Worm (Caenorhabditis elegans) whole organism, L4 larva: Measurements from ENCODE around the gene Y55F3BR.10.

ENCODE experiments used
- F44E2.7 ChIP-seq: fragments of 200-800 bp; sonication (Bioruptor generic); IDR thresholded peaks from 2 replicates; pipeline ENCODE4 v2.1.2; 2022; ENCODE audit warnings: missing genetic modification characterization, missing compliant biosample characterization
- F49E8.2 ChIP-seq: sonication (generic microtip); optimal IDR thresholded peaks from 2 replicates; lab custom pipeline; 2016; ENCODE audit warnings: missing compliant biosample characterization, mild to moderate bottlenecking, missing genetic modification characterization, borderline replicate concordance
- T20F7.1 ChIP-seq: fragments of 200-800 bp; sonication (Bioruptor generic); optimal IDR thresholded peaks from 2 replicates; lab custom pipeline; 2018; ENCODE audit warnings: mild to moderate bottlenecking, missing genetic modification characterization, missing compliant biosample characterization
- Y105C5A.15 ChIP-seq: fragments of 200-800 bp; sonication (Bioruptor generic); IDR thresholded peaks from 2 replicates; pipeline ENCODE4 v1.3.6; 2022; ENCODE audit warnings: missing genetic modification characterization, missing compliant biosample characterization
- Y48G9A.11 ChIP-seq: fragments of 200-800 bp; sonication (Bioruptor generic); IDR thresholded peaks from 2 replicates; pipeline ENCODE4 v1.3.6; 2022; ENCODE audit warnings: missing genetic modification reagents, missing genetic modification characterization, missing compliant biosample characterization
- Y5F2A.4 ChIP-seq: fragments of 200-800 bp; sonication (Bioruptor generic); optimal IDR thresholded peaks from 2 replicates; lab custom pipeline; 2018; ENCODE audit warnings: mild to moderate bottlenecking, missing genetic modification characterization, missing compliant biosample characterization
- Y75B8A.6 ChIP-seq: fragments of 200-800 bp; sonication (Bioruptor generic); IDR thresholded peaks from 2 replicates; pipeline ENCODE4 v1.3.6; 2022; ENCODE audit warnings: missing genetic modification reagents, missing genetic modification characterization, missing compliant biosample characterization
- ZK337.2 ChIP-seq: fragments of 200-800 bp; sonication (Bioruptor generic); IDR thresholded peaks from 2 replicates; pipeline ENCODE4 v1.3.6; 2022; ENCODE audit warnings: missing genetic modification reagents, missing genetic modification characterization, missing compliant biosample characterization
- aha-1 ChIP-seq: fragments of 150-350 bp; peaks from one replicate; lab custom pipeline; 2014; ENCODE audit warnings: missing biosample characterization, missing genetic modification characterization
- ama-1 ChIP-seq: fragments of 150-350 bp; optimal IDR thresholded peaks from 2 replicates; lab custom pipeline; 2014; ENCODE audit warnings: inconsistent platforms, mixed read lengths
- ceh-20 ChIP-seq: fragments of 200-800 bp; sonication (Bioruptor generic); IDR thresholded peaks from 2 replicates; pipeline ENCODE4 v1.3.6; 2022; ENCODE audit warnings: missing genetic modification reagents, missing genetic modification characterization, missing compliant biosample characterization
- ceh-28 ChIP-seq: fragments of 150-350 bp; optimal IDR thresholded peaks from 2 replicates; lab custom pipeline; 2014; ENCODE audit warnings: missing biosample characterization, missing genetic modification reagents, missing genetic modification characterization
- ceh-32 ChIP-seq: sonication (generic microtip); optimal IDR thresholded peaks from 2 replicates; lab custom pipeline; 2016; ENCODE audit warnings: mild to moderate bottlenecking, missing genetic modification characterization, missing compliant biosample characterization; ENCODE audit not compliant: poor library complexity
- ceh-44 ChIP-seq: fragments of 200-800 bp; sonication (Bioruptor generic); IDR thresholded peaks from 2 replicates; pipeline ENCODE4 v1.3.6; 2022; ENCODE audit warnings: missing genetic modification reagents, missing genetic modification characterization, missing compliant biosample characterization
- ceh-62 ChIP-seq: sonication (generic microtip); optimal IDR thresholded peaks from 2 replicates; lab custom pipeline; 2017; ENCODE audit warnings: missing biosample characterization, missing genetic modification characterization
- ceh-82 ChIP-seq: sonication (generic microtip); optimal IDR thresholded peaks from 2 replicates; lab custom pipeline; 2017; ENCODE audit warnings: missing biosample characterization, missing genetic modification characterization
- cey-2 ChIP-seq: sonication (generic microtip); optimal IDR thresholded peaks from 3 replicates; lab custom pipeline; 2017; ENCODE audit warnings: missing genetic modification characterization, mild to moderate bottlenecking, missing compliant biosample characterization, antibody characterized with exemption, borderline replicate concordance; ENCODE audit not compliant: insufficient read depth
- daf-12 ChIP-seq: fragments of 150-350 bp; optimal IDR thresholded peaks from 2 replicates; lab custom pipeline; 2014; ENCODE audit warnings: missing biosample characterization, missing genetic modification reagents, missing genetic modification characterization
- daf-16 ChIP-seq, 3 experiments: sonication (generic microtip); optimal IDR thresholded peaks; 2 replicates each; lab custom pipeline; 2016 to 2017; ENCODE audit warnings: missing genetic modification characterization in 3 of 3, missing genetic modification reagents in 3 of 3, mild to moderate bottlenecking in 2 of 3, missing compliant biosample characterization in 2 of 3, missing biosample characterization in 1 of 3, moderate library complexity in 1 of 3
- daf-19 ChIP-seq: fragments of 200-800 bp; sonication (Bioruptor generic); conservative IDR thresholded peaks from 2 replicates; pipeline ENCODE4 v1.3.6; 2022; ENCODE audit warnings: missing genetic modification characterization, missing compliant biosample characterization
- daf-8 ChIP-seq: fragments of 200-800 bp; sonication (Bioruptor generic); IDR thresholded peaks from 2 replicates; pipeline ENCODE4 v1.3.6; 2022; ENCODE audit warnings: missing genetic modification characterization, missing compliant biosample characterization
- dmd-6 ChIP-seq: fragments of 200-800 bp; sonication (Bioruptor generic); IDR thresholded peaks from 2 replicates; pipeline ENCODE4 v1.3.6; 2022; ENCODE audit warnings: missing genetic modification reagents, missing genetic modification characterization, missing compliant biosample characterization
- dmd-9 ChIP-seq: fragments of 200-800 bp; sonication (Bioruptor generic); IDR thresholded peaks from 2 replicates; pipeline ENCODE4 v1.3.6; 2022; ENCODE audit warnings: missing genetic modification reagents, missing genetic modification characterization, missing compliant biosample characterization
- duxl-1 ChIP-seq: sonication (generic microtip); optimal IDR thresholded peaks from 2 replicates; lab custom pipeline; 2016; ENCODE audit warnings: mild to moderate bottlenecking, missing genetic modification characterization, moderate library complexity, missing compliant biosample characterization; ENCODE audit not compliant: poor library complexity
- dve-1 ChIP-seq: sonication (generic microtip); optimal IDR thresholded peaks from 2 replicates; lab custom pipeline; 2017; ENCODE audit warnings: antibody characterized with exemption, mild to moderate bottlenecking, missing genetic modification characterization, missing compliant biosample characterization; ENCODE audit not compliant: insufficient read depth
- egl-43 ChIP-seq: fragments of 200-800 bp; sonication (Bioruptor generic); IDR thresholded peaks from 2 replicates; pipeline ENCODE4 v1.3.6; 2022; ENCODE audit warnings: missing genetic modification reagents, missing genetic modification characterization, missing compliant biosample characterization
- hif-1 ChIP-seq, 2 experiments: sonication (generic microtip); optimal IDR thresholded peaks; 2 replicates each; lab custom pipeline; 2016 to 2017; ENCODE audit warnings: missing compliant biosample characterization in 2 of 2, missing genetic modification characterization in 2 of 2, missing genetic modification reagents in 2 of 2, missing genotype in 2 of 2, mild to moderate bottlenecking in 1 of 2
- hlh-30 ChIP-seq: sonication (generic microtip); optimal IDR thresholded peaks from 2 replicates; lab custom pipeline; 2017; ENCODE audit warnings: antibody characterized with exemption, mild to moderate bottlenecking, missing genetic modification characterization, missing compliant biosample characterization; ENCODE audit not compliant: insufficient read depth
- hmg-1.1 ChIP-seq: fragments of 200-800 bp; sonication (Bioruptor generic); IDR thresholded peaks from 2 replicates; pipeline ENCODE4 v1.3.6; 2022; ENCODE audit warnings: missing genetic modification reagents, missing genetic modification characterization, missing compliant biosample characterization
- lim-7 ChIP-seq: fragments of 200-800 bp; sonication (Bioruptor generic); IDR thresholded peaks from 2 replicates; pipeline ENCODE4 v1.3.6; 2022; ENCODE audit warnings: missing genetic modification characterization, missing compliant biosample characterization
- lin-1 ChIP-seq: fragments of 200-800 bp; sonication (Bioruptor generic); IDR thresholded peaks from 2 replicates; pipeline ENCODE4 v1.3.6; 2022; ENCODE audit warnings: missing genetic modification reagents, missing genetic modification characterization, missing compliant biosample characterization
- lin-29 ChIP-seq: fragments of 200-800 bp; sonication (Bioruptor generic); IDR thresholded peaks from 2 replicates; pipeline ENCODE4 v1.3.6; 2022; ENCODE audit warnings: missing genetic modification reagents, missing genetic modification characterization, missing compliant biosample characterization
- mep-1 ChIP-seq: fragments of 150-350 bp; sonication (generic microtip); optimal IDR thresholded peaks from 3 replicates; lab custom pipeline; 2014; ENCODE audit warnings: missing biosample characterization, missing genetic modification characterization
- mxl-2 ChIP-seq: fragments of 200-800 bp; sonication (Bioruptor generic); conservative IDR thresholded peaks from 2 replicates; pipeline ENCODE4 v1.3.6; 2022; ENCODE audit warnings: missing genetic modification reagents, missing genetic modification characterization, missing compliant biosample characterization
- nhr-237 ChIP-seq: sonication (generic microtip); optimal IDR thresholded peaks from 2 replicates; lab custom pipeline; 2017; ENCODE audit warnings: missing biosample characterization, missing genetic modification characterization
- nhr-41 ChIP-seq: fragments of 200-800 bp; sonication (Bioruptor generic); IDR thresholded peaks from 2 replicates; pipeline ENCODE4 v1.3.6; 2022; ENCODE audit warnings: missing genetic modification reagents, missing genetic modification characterization, missing compliant biosample characterization
- nhr-77 ChIP-seq: fragments of 150-350 bp; optimal IDR thresholded peaks from 2 replicates; lab custom pipeline; 2014; ENCODE audit warnings: missing biosample characterization, missing genetic modification characterization
- pqm-1 ChIP-seq: sonication (generic microtip); optimal IDR thresholded peaks from 2 replicates; lab custom pipeline; 2017; ENCODE audit warnings: missing biosample characterization, missing genetic modification characterization
- rbr-2 ChIP-seq: sonication (generic microtip); optimal IDR thresholded peaks from 2 replicates; lab custom pipeline; 2016; ENCODE audit warnings: missing genotype, missing genetic modification characterization, missing compliant biosample characterization
- sdz-12 ChIP-seq: fragments of 200-800 bp; sonication (Bioruptor generic); optimal IDR thresholded peaks from 2 replicates; lab custom pipeline; 2018; ENCODE audit warnings: mild to moderate bottlenecking, missing genetic modification characterization, missing compliant biosample characterization
- skn-1 ChIP-seq: fragments of 150-350 bp; optimal IDR thresholded peaks from 2 replicates; lab custom pipeline; 2014; ENCODE audit warnings: missing biosample characterization, missing genetic modification characterization
- snpc-4 ChIP-seq: fragments of 150-350 bp; optimal IDR thresholded peaks from 2 replicates; lab custom pipeline; 2014; ENCODE audit warnings: missing biosample characterization, missing genetic modification characterization
- vab-7 ChIP-seq: fragments of 200-800 bp; sonication (Bioruptor generic); IDR thresholded peaks from 2 replicates; pipeline ENCODE4 v1.3.6; 2022; ENCODE audit warnings: missing genetic modification reagents, missing genetic modification characterization, missing compliant biosample characterization
- zag-1 ChIP-seq: fragments of 150-350 bp; optimal IDR thresholded peaks from 2 replicates; lab custom pipeline; 2014; ENCODE audit warnings: missing biosample characterization, missing genetic modification characterization
- zfp-2 ChIP-seq: sonication (generic microtip); optimal IDR thresholded peaks from 2 replicates; lab custom pipeline; 2016; ENCODE audit warnings: mild to moderate bottlenecking, missing genetic modification characterization, missing compliant biosample characterization
- zip-11 ChIP-seq: fragments of 200-800 bp; sonication (Bioruptor generic); IDR thresholded peaks from 2 replicates; pipeline ENCODE4 v1.3.6; 2022; ENCODE audit warnings: missing genetic modification characterization, missing compliant biosample characterization
- zip-2 ChIP-seq: fragments of 150-350 bp; optimal IDR thresholded peaks from 2 replicates; lab custom pipeline; 2014; ENCODE audit warnings: missing biosample characterization, missing genetic modification characterization

Y55F3BR.10 gene

DNA sequence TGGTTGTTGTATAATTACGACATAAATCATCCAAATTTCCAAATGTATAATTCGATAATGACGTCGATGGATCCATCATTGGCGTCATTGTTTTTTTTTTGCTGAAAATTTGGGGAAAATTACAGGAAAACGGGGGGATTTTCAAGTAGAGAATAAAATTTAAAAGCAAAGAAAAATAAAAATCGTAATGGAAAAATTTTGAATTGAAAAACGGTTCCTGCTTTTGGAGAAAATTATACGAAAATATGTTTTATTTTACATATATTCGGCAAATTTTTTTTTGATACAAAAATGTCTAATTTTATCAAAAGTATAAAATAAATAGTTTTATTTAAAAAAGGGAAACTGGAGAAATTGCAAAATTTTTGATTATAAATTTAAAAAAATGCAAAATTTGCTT lies 7.4 kb upstream of the Y55F3BR.10 start, which contains the start of gene zipt-15:
TSS of gene zipt-15 (minus strand) at position 101 of the 400 bp plus-strand sequence.
- TF ChIP-seq nhr-237 (tag; lab: Kevin White, UChicago): no peak
- TF ChIP-seq Y5F2A.4 (GFP tag; lab: Kevin White, UChicago): no peak
- no peak for TF ChIP-seq Y105C5A.15 (GFP tag; lab: Robert Waterston, UW)
- TF ChIP-seq hif-1 (tag; optimal IDR thresholded peaks at IDR 0.05; lab: Kevin White, UChicago): no peak
- no peak for TF ChIP-seq skn-1 (tag; lab: Kevin White, UChicago)
- no peak for TF ChIP-seq ceh-32 (tag; lab: Kevin White, UChicago)
- no peak for TF ChIP-seq nhr-77
- no peak for TF ChIP-seq ceh-20 (GFP tag; lab: Robert Waterston, UW)
- no peak for TF ChIP-seq Y75B8A.6 (GFP tag; lab: Robert Waterston, UW)
- no peak for TF ChIP-seq mep-1 (tag; lab: Kevin White, UChicago)
- TF ChIP-seq ceh-62: no peak
- TF ChIP-seq T20F7.1 (GFP tag; lab: Kevin White, UChicago): no peak
- TF ChIP-seq cey-2 (tag; lab: Kevin White, UChicago): no peak
- TF ChIP-seq, all 104 proteins: peak for 0

DNA sequence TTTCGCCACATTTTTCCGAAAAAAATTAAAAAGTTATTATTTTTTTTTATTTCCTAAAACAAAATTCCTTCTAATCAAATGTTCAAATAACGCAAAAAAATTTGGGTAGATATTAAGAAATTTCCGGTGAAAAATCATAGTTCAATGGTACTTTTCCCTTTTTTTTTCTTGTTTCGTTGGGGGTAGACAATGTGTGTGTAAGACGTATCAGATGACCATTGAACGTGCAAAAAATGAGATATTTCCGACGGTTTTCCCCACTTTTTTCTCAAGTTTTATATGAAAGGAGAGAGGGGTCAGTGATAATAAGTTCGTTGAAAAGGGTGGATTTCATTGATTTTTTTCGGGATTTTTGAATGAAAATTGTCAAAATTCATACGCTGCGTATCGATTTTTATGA lies 6.1 kb upstream of the Y55F3BR.10 start:
- TF ChIP-seq ZK337.2 (GFP tag; lab: Robert Waterston, UW) (no peak), ceh-28 (tag; lab: Kevin White, UChicago) (no peak), hif-1 (tag; optimal IDR thresholded peaks at IDR 0.05; lab: Kevin White, UChicago) (peak in 1 of 2 experiments; percentile 76), rbr-2 (no peak), cey-2 (tag; lab: Kevin White, UChicago) (no peak), nhr-41 (GFP tag; lab: Robert Waterston, UW) (no peak), zip-2 (no peak), aha-1 (tag; lab: Kevin White, UChicago) (peak; percentile 67), zag-1 (tag; lab: Kevin White, UChicago) (no peak), ama-1 (lab: Kevin White, UChicago) (no peak), daf-12 (no peak), mep-1 (tag; lab: Kevin White, UChicago) (no peak), lim-7 (GFP tag; lab: Robert Waterston, UW) (no peak), dmd-6 (GFP tag; lab: Robert Waterston, UW) (no peak), F49E8.2 (no peak), daf-19 (GFP tag; lab: Robert Waterston, UW) (no peak), lin-1 (GFP tag; lab: Robert Waterston, UW) (no peak), hlh-30 (peak; percentile 41), dmd-9 (no peak)

DNA sequence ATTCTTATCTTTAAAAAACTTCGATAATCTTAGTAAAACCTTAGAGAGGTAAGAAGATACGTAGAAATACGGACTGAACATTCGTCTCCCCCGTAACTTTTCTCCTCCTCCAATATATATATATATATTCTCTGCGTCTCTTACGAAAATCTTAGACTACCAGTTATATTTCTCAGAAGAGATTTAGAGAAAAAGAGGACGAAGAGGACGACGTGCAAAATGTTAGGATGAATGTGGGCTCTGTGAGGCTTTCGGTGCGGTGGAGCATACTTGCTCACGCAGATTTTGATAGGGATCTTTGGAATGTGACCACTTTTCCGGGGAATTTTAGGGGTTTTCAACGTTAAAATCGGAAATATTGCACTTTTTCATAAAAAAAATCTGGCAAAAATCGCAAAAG lies 3.8 kb upstream of the Y55F3BR.10 start:
- TF ChIP-seq Y75B8A.6 (GFP tag; lab: Robert Waterston, UW): no peak
- no peak for TF ChIP-seq snpc-4 (tag; lab: Kevin White, UChicago)
- peak; percentile 63 for TF ChIP-seq hmg-1.1
- TF ChIP-seq dmd-9: no peak
- no peak for TF ChIP-seq egl-43 (GFP tag; lab: Robert Waterston, UW)
- TF ChIP-seq ama-1 (lab: Kevin White, UChicago): peak; percentile 42
- TF ChIP-seq ceh-44: no peak
- TF ChIP-seq daf-19 (GFP tag; lab: Robert Waterston, UW): no peak
- no peak for TF ChIP-seq daf-8
- TF ChIP-seq ceh-28 (tag; lab: Kevin White, UChicago): no peak
- no peak for TF ChIP-seq F44E2.7 (GFP tag; lab: Robert Waterston, UW)
- TF ChIP-seq vab-7 (GFP tag; lab: Robert Waterston, UW): no peak
- no peak for TF ChIP-seq daf-16 (GFP tag; optimal IDR thresholded peaks at IDR 0.05; lab: Kevin White, UChicago)
- TF ChIP-seq daf-16 (tag; optimal IDR thresholded peaks at IDR 0.05; lab: Kevin White, UChicago): no peak
- TF ChIP-seq mep-1 (tag; lab: Kevin White, UChicago): peak; percentile 73
- TF ChIP-seq duxl-1 (tag; lab: Kevin White, UChicago): no peak
- TF ChIP-seq zip-11 (GFP tag; lab: Robert Waterston, UW): no peak
- TF ChIP-seq ceh-82 (tag; lab: Kevin White, UChicago): no peak
- TF ChIP-seq dve-1: peak; percentile 62
- no peak for TF ChIP-seq pqm-1 (tag; lab: Kevin White, UChicago)
- no peak for TF ChIP-seq lin-29 (GFP tag; lab: Robert Waterston, UW)
- peak; percentile 64 for TF ChIP-seq hlh-30
- TF ChIP-seq mxl-2: no peak
- TF ChIP-seq Y48G9A.11 (GFP tag; lab: Robert Waterston, UW): no peak
- no peak for TF ChIP-seq skn-1 (tag; lab: Kevin White, UChicago)
- no peak for TF ChIP-seq sdz-12 (GFP tag; lab: Kevin White, UChicago)
- TF ChIP-seq rbr-2: peak; percentile 40
- no peak for TF ChIP-seq zfp-2 (tag; lab: Kevin White, UChicago)
